Worm (Caenorhabditis elegans): ENCODE measurements around the gene Y48D7A.1.

ce11 chrX:3057656-3058055 lies 48.4 kb downstream of the Y48D7A.1 start:
- no peak for TF ChIP-seq sea-1 (GFP tag; conservative IDR thresholded peaks at IDR 0.05)
- no peak for TF ChIP-seq flt-1 (GFP tag; IDR thresholded peaks at IDR 0.05)
- TF ChIP-seq ama-1 (optimal IDR thresholded peaks at IDR 0.05) = no peak
- TF ChIP-seq hmg-4 (GFP tag; optimal IDR thresholded peaks at IDR 0.05) = no peak

Measured in whole organism, early embryonic.